Fruit fly (Drosophila melanogaster) whole organism, embryonic: Measurements from ENCODE around the gene RpL35A.
A peak's percentile ranks its signal among the peaks of the same experiment; 100 is the strongest.

ENCODE experiments used
- Aef1 ChIP-seq: fragments of 200-800 bp; sonication (Bioruptor generic); IDR thresholded peaks from 3 replicates; pipeline ENCODE4 v1.3.6; 2022; ENCODE audit warnings: missing biosample characterization, missing genetic modification characterization
- Awh ChIP-seq: fragments of 200-800 bp; sonication (Bioruptor generic); IDR thresholded peaks from 2 replicates; pipeline ENCODE4, ENCODE4 v1.3.6; 2022; ENCODE audit warnings: missing biosample characterization, missing genetic modification characterization
- CG10147 ChIP-seq: fragments of 200-800 bp; sonication (Bioruptor generic); optimal IDR thresholded peaks from 2 replicates; lab custom pipeline; 2019; ENCODE audit warnings: missing biosample characterization, mild to moderate bottlenecking, missing genetic modification characterization, moderate library complexity
- CG10565 ChIP-seq: fragments of 200-800 bp; sonication (Bioruptor generic); optimal IDR thresholded peaks from 3 replicates; lab custom pipeline; 2016; ENCODE audit warnings: missing biosample characterization, mild to moderate bottlenecking, missing genetic modification characterization
- CG11695 ChIP-seq: fragments of 200-800 bp; sonication (Bioruptor generic); IDR thresholded peaks from 3 replicates; pipeline ENCODE4 v1.3.6; 2022; ENCODE audit warnings: missing biosample characterization, missing genetic modification characterization
- CG12155 ChIP-seq: fragments of 200-800 bp; sonication (Bioruptor generic); optimal IDR thresholded peaks from 3 replicates; lab custom pipeline; 2016; ENCODE audit warnings: missing biosample characterization, missing genetic modification characterization
- CG12219 ChIP-seq: fragments of 200-800 bp; sonication (Bioruptor generic); optimal IDR thresholded peaks from 3 replicates; lab custom pipeline; 2018; ENCODE audit warnings: missing biosample characterization, mild to moderate bottlenecking, missing genetic modification characterization
- CG12659 ChIP-seq: fragments of 200-800 bp; sonication (Bioruptor generic); optimal IDR thresholded peaks from 3 replicates; lab custom pipeline; 2017; ENCODE audit warnings: mild to moderate bottlenecking, missing biosample characterization, missing genetic modification reagents, missing genetic modification characterization
- CG12769 ChIP-seq: fragments of 200-800 bp; sonication (Bioruptor generic); optimal IDR thresholded peaks from 2 replicates; lab custom pipeline; 2019; ENCODE audit warnings: missing biosample characterization, mild to moderate bottlenecking, missing genetic modification characterization, moderate library complexity
- CG14965 ChIP-seq: fragments of 200-800 bp; sonication (Bioruptor generic); optimal IDR thresholded peaks from 2 replicates; lab custom pipeline; 2016; ENCODE audit warnings: missing biosample characterization, missing genetic modification characterization, borderline replicate concordance
- CG15011 ChIP-seq: fragments of 200-800 bp; sonication (Bioruptor generic); optimal IDR thresholded peaks from 3 replicates; lab custom pipeline; 2018; ENCODE audit warnings: missing biosample characterization, mild to moderate bottlenecking, missing genetic modification characterization
- CG2199 ChIP-seq: fragments of 200-800 bp; sonication (Bioruptor generic); IDR thresholded peaks from 3 replicates; pipeline ENCODE4 v1.3.6; 2022; ENCODE audit warnings: missing biosample characterization, missing genetic modification characterization
- CG31388 ChIP-seq: fragments of 200-800 bp; sonication (Bioruptor generic); optimal IDR thresholded peaks from 2 replicates; lab custom pipeline; 2016; ENCODE audit warnings: missing biosample characterization, missing genetic modification characterization
- CG33213 ChIP-seq: fragments of 200-800 bp; sonication (Bioruptor generic); optimal IDR thresholded peaks from 3 replicates; lab custom pipeline; 2016; ENCODE audit warnings: missing biosample characterization, missing genetic modification characterization
- CG3847 ChIP-seq: fragments of 200-800 bp; sonication (Bioruptor generic); IDR thresholded peaks from 2 replicates; pipeline ENCODE4 v1.3.6; 2022; ENCODE audit warnings: missing biosample characterization, missing genetic modification characterization
- CG4424 ChIP-seq: fragments of 200-800 bp; sonication (Bioruptor generic); optimal IDR thresholded peaks from 3 replicates; lab custom pipeline; 2016; ENCODE audit warnings: missing biosample characterization, missing genetic modification characterization
- CG5953 ChIP-seq: fragments of 200-800 bp; sonication (Bioruptor generic); IDR thresholded peaks from 2 replicates; pipeline ENCODE4 v1.3.6; 2022; ENCODE audit warnings: missing biosample characterization, missing genetic modification characterization
- CTCF ChIP-seq: fragments of 200-800 bp; sonication (Bioruptor generic); optimal IDR thresholded peaks from 2 replicates; lab custom pipeline; 2017; ENCODE audit warnings: missing biosample characterization, mild to moderate bottlenecking, missing genetic modification characterization, moderate library complexity
- Dll ChIP-seq: fragments of 200-800 bp; sonication (Bioruptor generic); IDR thresholded peaks from 4 replicates; pipeline ENCODE4 v1.3.6; 2022; ENCODE audit warnings: missing biosample characterization, missing genetic modification characterization; ENCODE audit not compliant: partially characterized antibody
- Dp ChIP-seq: fragments of 200-800 bp; sonication (Bioruptor generic); optimal IDR thresholded peaks from 2 replicates; lab custom pipeline; 2018; ENCODE audit warnings: missing biosample characterization, mild to moderate bottlenecking, missing genetic modification characterization, moderate library complexity
- Ets65A ChIP-seq: fragments of 200-800 bp; sonication (Bioruptor generic); peaks from one replicate; lab custom pipeline; 2016; ENCODE audit warnings: missing biosample characterization, missing genetic modification characterization
- Ets97D ChIP-seq: fragments of 200-800 bp; sonication (Bioruptor generic); optimal IDR thresholded peaks from 3 replicates; lab custom pipeline; 2016; ENCODE audit warnings: missing biosample characterization, missing genetic modification characterization
- HHEX ChIP-seq: fragments of 200-800 bp; sonication (Bioruptor generic); optimal IDR thresholded peaks from 3 replicates; lab custom pipeline; 2017; ENCODE audit warnings: missing biosample characterization, mild to moderate bottlenecking, missing genetic modification characterization, missing genetic modification reagents
- Nf-YB ChIP-seq: fragments of 200-800 bp; sonication (Bioruptor generic); optimal IDR thresholded peaks from 3 replicates; lab custom pipeline; 2019; ENCODE audit warnings: missing biosample characterization, mild to moderate bottlenecking, missing genetic modification characterization, moderate library complexity
- Opbp ChIP-seq: fragments of 200-800 bp; sonication (Bioruptor generic); IDR thresholded peaks from 3 replicates; pipeline ENCODE4 v1.3.6; 2022; ENCODE audit warnings: missing biosample characterization, missing genetic modification characterization; ENCODE audit not compliant: partially characterized antibody
- Poxn ChIP-seq: fragments of 200-800 bp; sonication (Bioruptor generic); IDR thresholded peaks from 2 replicates; pipeline ENCODE4 v1.3.6; 2022; ENCODE audit warnings: missing biosample characterization, missing genetic modification characterization
- Ravus ChIP-seq: fragments of 200-800 bp; sonication (Bioruptor generic); IDR thresholded peaks from 2 replicates; pipeline ENCODE4 v1.3.6; 2022; ENCODE audit warnings: missing biosample characterization, missing genetic modification characterization
- Sox102F ChIP-seq: fragments of 200-800 bp; sonication (Bioruptor generic); optimal IDR thresholded peaks from 2 replicates; lab custom pipeline; 2018; ENCODE audit warnings: missing biosample characterization, mild to moderate bottlenecking, missing genetic modification characterization, moderate library complexity
- ase ChIP-seq: fragments of 200-800 bp; sonication (Bioruptor generic); IDR thresholded peaks from 3 replicates; pipeline ENCODE4 v1.3.6; 2022; ENCODE audit warnings: missing biosample characterization, missing genetic modification characterization
- chinmo ChIP-seq: fragments of 200-800 bp; sonication (Bioruptor generic); IDR thresholded peaks from 4 replicates; pipeline ENCODE4 v1.3.6; 2022; ENCODE audit warnings: missing biosample characterization, missing genetic modification characterization; ENCODE audit not compliant: partially characterized antibody
- fd64A ChIP-seq: fragments of 200-800 bp; sonication (Bioruptor generic); optimal IDR thresholded peaks from 3 replicates; lab custom pipeline; 2018; ENCODE audit warnings: missing biosample characterization, mild to moderate bottlenecking, missing genetic modification characterization
- kni ChIP-seq: fragments of 200-800 bp; sonication (Bioruptor generic); optimal IDR thresholded peaks from 3 replicates; lab custom pipeline; 2017; ENCODE audit warnings: mild to moderate bottlenecking, missing biosample characterization, missing genetic modification reagents, missing genetic modification characterization
- prd ChIP-seq, 3 experiments: fragments of >200 bp in 2 of 3; fragments of 200-800 bp in 1 of 3; sonication (Bioruptor generic) in 1 of 3; optimal IDR thresholded peaks in 2 of 3; IDR thresholded peaks in 1 of 3; 2 replicates in 2 of 3; 3 replicates in 1 of 3; pipeline versions ENCODE4 v1.3.6 to Lab custom; 2017 to 2022; ENCODE audit warnings: missing biosample characterization in 1 of 3, missing genetic modification characterization in 1 of 3
- pros ChIP-seq: fragments of 200-800 bp; sonication (Bioruptor generic); optimal IDR thresholded peaks from 3 replicates; lab custom pipeline; 2019; ENCODE audit warnings: missing biosample characterization, mild to moderate bottlenecking, missing genetic modification characterization, moderate library complexity
- pzg ChIP-seq: fragments of 200-800 bp; sonication (Bioruptor generic); optimal IDR thresholded peaks from 3 replicates; lab custom pipeline; 2018; ENCODE audit warnings: missing biosample characterization, mild to moderate bottlenecking, missing genetic modification characterization, moderate library complexity
- sna ChIP-seq: fragments of 200-800 bp; sonication (Bioruptor generic); IDR thresholded peaks from 2 replicates; pipeline ENCODE4 v1.3.6; 2022; ENCODE audit warnings: missing biosample characterization, missing genetic modification characterization; ENCODE audit not compliant: partially characterized antibody
- ssp ChIP-seq: fragments of 200-800 bp; sonication (Bioruptor generic); IDR thresholded peaks from 2 replicates; pipeline ENCODE4 v1.3.6; 2022; ENCODE audit warnings: missing biosample characterization, missing genetic modification characterization
- tx ChIP-seq: fragments of 200-800 bp; sonication (Bioruptor generic); optimal IDR thresholded peaks from 2 replicates; lab custom pipeline; 2016; ENCODE audit warnings: missing biosample characterization, missing genetic modification characterization

Gene RpL35A

dm6 chr3R:5438750-5439149, 28.2 kb downstream of the RpL35A start (continued):
- TF ChIP-seq Dll (GFP tag; lab: Robert Waterston, UW) = 0 out of 4 replicates have a peak, but pooled peaks have one; percentile 30
- no peak for TF ChIP-seq CG12155 (GFP tag; lab: Kevin White, UChicago)
- no peak for TF ChIP-seq CG15011
- no peak for TF ChIP-seq Awh
- TF ChIP-seq Dp (GFP tag; lab: Kevin White, UChicago) = peak; percentile 30
- TF ChIP-seq CG2199 (GFP tag; lab: Robert Waterston, UW) = peak; percentile 87
- TF ChIP-seq tx (GFP tag; lab: Kevin White, UChicago) = no peak
- TF ChIP-seq chinmo (GFP tag; lab: Robert Waterston, UW) = no peak
- TF ChIP-seq Sox102F (GFP tag; lab: Kevin White, UChicago) = peak; percentile 17
- no peak for TF ChIP-seq CG3847 (GFP tag; lab: Robert Waterston, UW)
- TF ChIP-seq Ets97D (GFP tag; lab: Kevin White, UChicago) = peak; percentile 71
- TF ChIP-seq ase (GFP tag; lab: Robert Waterston, UW) = no peak
- no peak for TF ChIP-seq Nf-YB (GFP tag; lab: Kevin White, UChicago)
- peak; percentile 35 for TF ChIP-seq CG33213 (GFP tag; lab: Kevin White, UChicago)
- peak; percentile 52 for TF ChIP-seq CG4424 (GFP tag; lab: Kevin White, UChicago)
- TF ChIP-seq Opbp (GFP tag; lab: Robert Waterston, UW) = 0 out of 3 replicates have a peak, but pooled peaks have one; percentile 18
- TF ChIP-seq fd64A (GFP tag; lab: Kevin White, UChicago) = no peak
- TF ChIP-seq prd (optimal IDR thresholded peaks at IDR 0.05; lab: Kevin White, UChicago) = no peak
- TF ChIP-seq prd (GFP tag; IDR thresholded peaks at IDR 0.05; lab: Robert Waterston, UW) = peak; percentile 19; the same call in 2 of the 3 replicates
- TF ChIP-seq HHEX (GFP tag; lab: Kevin White, UChicago) = no peak
- TF ChIP-seq pzg (GFP tag; lab: Kevin White, UChicago) = peak; percentile 26
- TF ChIP-seq CG12659 = peak; percentile 32
- TF ChIP-seq sna (GFP tag; lab: Robert Waterston, UW) = 0 out of 2 replicates have a peak, but pooled peaks have one; percentile 28
- TF ChIP-seq CG14965 (GFP tag; lab: Kevin White, UChicago) = no peak
- TF ChIP-seq CTCF (GFP tag; lab: Kevin White, UChicago) = peak; percentile 12
- no peak for TF ChIP-seq Ravus (GFP tag; lab: Robert Waterston, UW)
- no peak for TF ChIP-seq CG11695 (GFP tag; lab: Robert Waterston, UW)
- TF ChIP-seq CG10565 (GFP tag; lab: Kevin White, UChicago) = no peak

DNA sequence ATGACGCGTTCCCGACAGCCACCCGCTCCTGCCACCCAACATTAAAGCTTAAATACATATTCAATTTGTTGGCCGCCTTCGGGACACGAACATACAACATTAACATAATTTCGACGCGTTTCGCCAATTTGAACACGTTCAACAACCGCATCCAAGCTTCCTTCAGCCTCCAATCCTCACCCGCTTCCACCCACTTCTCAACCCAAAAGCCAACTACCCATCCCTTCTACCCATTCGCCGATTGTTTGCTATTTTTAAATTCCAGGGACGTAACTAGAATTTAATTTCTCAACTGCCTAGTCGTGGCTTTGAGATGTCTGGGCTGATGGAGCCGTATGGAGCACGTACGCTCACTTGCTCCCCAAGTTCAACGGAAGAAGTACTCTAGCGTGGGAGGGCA, 37.1 kb downstream of the RpL35A start:
- TF ChIP-seq Ets65A (peak; percentile 93), Aef1 (GFP tag; lab: Robert Waterston, UW) (no peak)
- TF ChIP-seq, all 482 proteins: peak for 1

- TF ChIP-seq Poxn (no peak), CG3847 (GFP tag; lab: Robert Waterston, UW) (no peak), kni (no peak), CTCF (GFP tag; lab: Kevin White, UChicago) (no peak), CG12219 (GFP tag; lab: Kevin White, UChicago) (no peak), CG5953 (GFP tag; lab: Robert Waterston, UW) (no peak), ssp (GFP tag; lab: Robert Waterston, UW) (no peak), CG12769 (tag; lab: Kevin White, UChicago) (no peak), HHEX (GFP tag; lab: Kevin White, UChicago) (no peak), CG10147 (GFP tag; lab: Kevin White, UChicago) (no peak), CG31388 (GFP tag; lab: Kevin White, UChicago) (no peak), pros (GFP tag; lab: Kevin White, UChicago) (no peak)
Measured at dm6 chr3R:5427157-5427556, 39.7 kb downstream of the RpL35A start, which contains the start of gene CG12147. CG12147 (minus strand) TSS chr3R:5427257.
